Fruit fly (Drosophila melanogaster) whole organism, embryonic: ENCODE results near the gene asun.
A peak's percentile ranks its signal among the peaks of the same experiment; 100 is the strongest.

Experiments
- Bdp1 ChIP-seq: fragments of 200-800 bp; sonication (Bioruptor generic); optimal IDR thresholded peaks from 3 replicates; lab custom pipeline; 2016; ENCODE audit warnings: missing biosample characterization, missing genetic modification characterization
- Bteb2 ChIP-seq: fragments of 200-800 bp; sonication (Bioruptor generic); optimal IDR thresholded peaks from 2 replicates; lab custom pipeline; 2016; ENCODE audit warnings: missing biosample characterization, missing genetic modification characterization
- CG10543 ChIP-seq: fragments of 200-800 bp; sonication (Bioruptor generic); optimal IDR thresholded peaks from 3 replicates; lab custom pipeline; 2017; ENCODE audit warnings: missing biosample characterization, mild to moderate bottlenecking, missing genetic modification characterization, moderate library complexity
- CG10654 ChIP-seq: fragments of 200-800 bp; sonication (Bioruptor generic); optimal IDR thresholded peaks from 2 replicates; lab custom pipeline; 2016; ENCODE audit warnings: missing biosample characterization, missing genetic modification characterization
- CG12659 ChIP-seq: fragments of 200-800 bp; sonication (Bioruptor generic); optimal IDR thresholded peaks from 3 replicates; lab custom pipeline; 2017; ENCODE audit warnings: mild to moderate bottlenecking, missing biosample characterization, missing genetic modification reagents, missing genetic modification characterization
- CG13624 ChIP-seq: fragments of 200-800 bp; sonication (Bioruptor generic); optimal IDR thresholded peaks from 2 replicates; lab custom pipeline; 2016; ENCODE audit warnings: missing biosample characterization, missing genetic modification characterization
- CG13775 ChIP-seq: fragments of 200-800 bp; sonication (Bioruptor generic); optimal IDR thresholded peaks from 3 replicates; lab custom pipeline; 2017; ENCODE audit warnings: missing biosample characterization, mild to moderate bottlenecking, missing genetic modification characterization
- CG15073 ChIP-seq: fragments of 200-800 bp; sonication (Bioruptor generic); optimal IDR thresholded peaks from 2 replicates; lab custom pipeline; 2016; ENCODE audit warnings: missing biosample characterization, missing genetic modification characterization
- CG16815 ChIP-seq: fragments of 200-800 bp; sonication (Bioruptor generic); optimal IDR thresholded peaks from 3 replicates; lab custom pipeline; 2017; ENCODE audit warnings: missing biosample characterization, mild to moderate bottlenecking, missing genetic modification characterization
- CG18764 ChIP-seq: fragments of 200-800 bp; sonication (Bioruptor generic); optimal IDR thresholded peaks from 3 replicates; lab custom pipeline; 2016; ENCODE audit warnings: missing biosample characterization, missing genetic modification characterization
- CG2116 ChIP-seq: fragments of 200-800 bp; sonication (Bioruptor generic); optimal IDR thresholded peaks from 3 replicates; lab custom pipeline; 2018; ENCODE audit warnings: missing biosample characterization, mild to moderate bottlenecking, missing genetic modification characterization
- CG2712 ChIP-seq: fragments of 200-800 bp; optimal IDR thresholded peaks from 3 replicates; lab custom pipeline; 2019; ENCODE audit warnings: missing biosample characterization, mild to moderate bottlenecking, missing genetic modification characterization, moderate library complexity
- CG32532 ChIP-seq: fragments of 200-800 bp; sonication (Bioruptor generic); IDR thresholded peaks from 2 replicates; pipeline ENCODE4 v1.3.6; 2022; ENCODE audit warnings: missing biosample characterization, missing genetic modification characterization
- CG6254 ChIP-seq: fragments of 200-800 bp; sonication (Bioruptor generic); optimal IDR thresholded peaks from 3 replicates; lab custom pipeline; 2017; ENCODE audit warnings: mild to moderate bottlenecking, missing biosample characterization, missing genetic modification reagents, missing genetic modification characterization
- CG6854 ChIP-seq: fragments of 200-800 bp; sonication (Bioruptor generic); optimal IDR thresholded peaks from 3 replicates; lab custom pipeline; 2017; ENCODE audit warnings: missing biosample characterization, mild to moderate bottlenecking, missing genetic modification characterization
- CG7963 ChIP-seq: fragments of 200-800 bp; sonication (Bioruptor generic); IDR thresholded peaks from 3 replicates; pipeline ENCODE4 v1.3.6; 2022; ENCODE audit warnings: missing biosample characterization, missing genetic modification characterization; ENCODE audit not compliant: partially characterized antibody
- CG7987 ChIP-seq: fragments of 200-800 bp; sonication (Bioruptor generic); optimal IDR thresholded peaks from 2 replicates; lab custom pipeline; 2018; ENCODE audit warnings: missing biosample characterization, mild to moderate bottlenecking, missing genetic modification characterization, moderate library complexity
- CG8478 ChIP-seq: fragments of >200 bp; optimal IDR thresholded peaks from 2 replicates; lab custom pipeline; 2018
- CHES-1-like ChIP-seq: fragments of 200-800 bp; sonication (Bioruptor generic); optimal IDR thresholded peaks from 2 replicates; lab custom pipeline; 2016; ENCODE audit warnings: missing biosample characterization, missing genetic modification characterization
- Chrac-16 ChIP-seq: fragments of 200-800 bp; sonication (Bioruptor generic); optimal IDR thresholded peaks from 3 replicates; lab custom pipeline; 2016; ENCODE audit warnings: missing biosample characterization, missing genetic modification characterization
- D19A ChIP-seq: fragments of 200-800 bp; optimal IDR thresholded peaks from 3 replicates; lab custom pipeline; 2019; ENCODE audit warnings: missing biosample characterization, mild to moderate bottlenecking, missing genetic modification characterization, moderate library complexity
- Dbx ChIP-seq: fragments of 200-800 bp; sonication (Bioruptor generic); IDR thresholded peaks from 3 replicates; pipeline ENCODE4 v1.3.6; 2022; ENCODE audit warnings: missing biosample characterization, missing genetic modification characterization
- Dll ChIP-seq: fragments of 200-800 bp; sonication (Bioruptor generic); IDR thresholded peaks from 4 replicates; pipeline ENCODE4 v1.3.6; 2022; ENCODE audit warnings: missing biosample characterization, missing genetic modification characterization; ENCODE audit not compliant: partially characterized antibody
- Dp ChIP-seq: fragments of 200-800 bp; sonication (Bioruptor generic); optimal IDR thresholded peaks from 2 replicates; lab custom pipeline; 2018; ENCODE audit warnings: missing biosample characterization, mild to moderate bottlenecking, missing genetic modification characterization, moderate library complexity
- E2f1 ChIP-seq: fragments of 200-800 bp; sonication (Bioruptor generic); IDR thresholded peaks from 2 replicates; pipeline ENCODE4 v1.3.6; 2022; ENCODE audit warnings: missing biosample characterization, missing genetic modification characterization
- Hand ChIP-seq: fragments of 200-800 bp; sonication (Bioruptor generic); optimal IDR thresholded peaks from 2 replicates; lab custom pipeline; 2017; ENCODE audit warnings: mild to moderate bottlenecking, missing biosample characterization, missing genetic modification reagents, missing genetic modification characterization
- Max ChIP-seq: fragments of 200-800 bp; sonication (Bioruptor generic); optimal IDR thresholded peaks from 2 replicates; lab custom pipeline; 2016; ENCODE audit warnings: missing biosample characterization, mild to moderate bottlenecking, missing genetic modification characterization
- NC2β ChIP-seq: fragments of 200-800 bp; sonication (Bioruptor generic); optimal IDR thresholded peaks from 2 replicates; lab custom pipeline; 2016; ENCODE audit warnings: missing biosample characterization, missing genetic modification characterization
- NK7.1 ChIP-seq: fragments of 200-800 bp; sonication (Bioruptor generic); optimal IDR thresholded peaks from 3 replicates; lab custom pipeline; 2016; ENCODE audit warnings: missing biosample characterization, missing genetic modification characterization
- Oaz ChIP-seq: fragments of 200-800 bp; sonication (Bioruptor generic); IDR thresholded peaks from 2 replicates; pipeline ENCODE4 v1.3.6; 2022; ENCODE audit warnings: missing biosample characterization, missing genetic modification characterization
- Poxn ChIP-seq: fragments of 200-800 bp; sonication (Bioruptor generic); IDR thresholded peaks from 2 replicates; pipeline ENCODE4 v1.3.6; 2022; ENCODE audit warnings: missing biosample characterization, missing genetic modification characterization
- Sox102F ChIP-seq: fragments of 200-800 bp; sonication (Bioruptor generic); optimal IDR thresholded peaks from 2 replicates; lab custom pipeline; 2018; ENCODE audit warnings: missing biosample characterization, mild to moderate bottlenecking, missing genetic modification characterization, moderate library complexity
- Xbp1 ChIP-seq: fragments of 200-800 bp; sonication (Bioruptor generic); optimal IDR thresholded peaks from 3 replicates; lab custom pipeline; 2016; ENCODE audit warnings: missing biosample characterization, mild to moderate bottlenecking, missing genetic modification characterization
- danr ChIP-seq: fragments of 200-800 bp; sonication (Bioruptor generic); IDR thresholded peaks from 2 replicates; pipeline ENCODE4 v1.3.6; 2022; ENCODE audit warnings: missing biosample characterization, missing genetic modification characterization
- dmrt99B ChIP-seq: fragments of 200-800 bp; sonication (Bioruptor generic); optimal IDR thresholded peaks from 2 replicates; lab custom pipeline; 2018; ENCODE audit warnings: missing biosample characterization, mild to moderate bottlenecking, missing genetic modification characterization, moderate library complexity
- dpn ChIP-seq, 2 experiments: fragments of 200-800 bp; sonication (Bioruptor generic); optimal IDR thresholded peaks; 3 replicates each; lab custom pipeline; 2016; ENCODE audit warnings: missing biosample characterization in 2 of 2, missing genetic modification characterization in 2 of 2
- dysf ChIP-seq: fragments of 200-800 bp; sonication (Bioruptor generic); IDR thresholded peaks from 3 replicates; pipeline ENCODE4 v1.3.6; 2022; ENCODE audit warnings: missing biosample characterization, missing genetic modification characterization
- gcm ChIP-seq: fragments of 200-800 bp; sonication (Bioruptor generic); optimal IDR thresholded peaks from 2 replicates; lab custom pipeline; 2019; ENCODE audit warnings: missing biosample characterization, mild to moderate bottlenecking, missing genetic modification characterization, moderate library complexity
- gfzf ChIP-seq: fragments of 200-800 bp; sonication (Bioruptor generic); optimal IDR thresholded peaks from 2 replicates; lab custom pipeline; 2016; ENCODE audit warnings: missing biosample characterization, mild to moderate bottlenecking, missing genetic modification characterization, moderate library complexity
- h ChIP-seq: fragments of >200 bp; optimal IDR thresholded peaks from 2 replicates; lab custom pipeline; 2017
- knrl ChIP-seq: fragments of 200-800 bp; sonication (Bioruptor generic); IDR thresholded peaks from 3 replicates; pipeline ENCODE4 v1.3.6; 2022; ENCODE audit warnings: missing biosample characterization, missing genetic modification characterization; ENCODE audit not compliant: partially characterized antibody
- lab ChIP-seq: fragments of 200-800 bp; sonication (Bioruptor generic); optimal IDR thresholded peaks from 3 replicates; lab custom pipeline; 2017; ENCODE audit warnings: missing biosample characterization, missing genetic modification characterization, mild to moderate bottlenecking, moderate library complexity, missing genetic modification reagents
- lmd ChIP-seq: fragments of 200-800 bp; sonication (Bioruptor generic); IDR thresholded peaks from 2 replicates; pipeline ENCODE4 v1.3.6; 2022; ENCODE audit warnings: missing biosample characterization, missing genetic modification characterization
- nerfin-2 ChIP-seq: fragments of 200-800 bp; sonication (Bioruptor generic); IDR thresholded peaks from 2 replicates; pipeline ENCODE4 v1.3.6; 2022; ENCODE audit warnings: missing biosample characterization, missing genetic modification characterization; ENCODE audit not compliant: partially characterized antibody
- scrt ChIP-seq: fragments of 200-800 bp; sonication (Bioruptor generic); optimal IDR thresholded peaks from 2 replicates; lab custom pipeline; 2018; ENCODE audit warnings: missing biosample characterization, mild to moderate bottlenecking, missing genetic modification characterization, moderate library complexity
- slou ChIP-seq: fragments of 200-800 bp; sonication (Bioruptor generic); optimal IDR thresholded peaks from 3 replicates; lab custom pipeline; 2016; ENCODE audit warnings: missing biosample characterization, missing genetic modification characterization
- slp2 ChIP-seq: fragments of 200-800 bp; sonication (Bioruptor generic); optimal IDR thresholded peaks from 2 replicates; lab custom pipeline; 2016; ENCODE audit warnings: missing biosample characterization, missing genetic modification characterization
- so ChIP-seq: fragments of 200-800 bp; sonication (Bioruptor generic); IDR thresholded peaks from 3 replicates; pipeline ENCODE4 v1.3.6; 2022; ENCODE audit warnings: missing biosample characterization, missing genetic modification characterization
- ssp ChIP-seq: fragments of 200-800 bp; sonication (Bioruptor generic); IDR thresholded peaks from 2 replicates; pipeline ENCODE4 v1.3.6; 2022; ENCODE audit warnings: missing biosample characterization, missing genetic modification characterization
- tup ChIP-seq: fragments of 200-800 bp; sonication (Bioruptor generic); optimal IDR thresholded peaks from 2 replicates; lab custom pipeline; 2016; ENCODE audit warnings: missing biosample characterization, mild to moderate bottlenecking, missing genetic modification characterization, moderate library complexity

Gene asun

DNA sequence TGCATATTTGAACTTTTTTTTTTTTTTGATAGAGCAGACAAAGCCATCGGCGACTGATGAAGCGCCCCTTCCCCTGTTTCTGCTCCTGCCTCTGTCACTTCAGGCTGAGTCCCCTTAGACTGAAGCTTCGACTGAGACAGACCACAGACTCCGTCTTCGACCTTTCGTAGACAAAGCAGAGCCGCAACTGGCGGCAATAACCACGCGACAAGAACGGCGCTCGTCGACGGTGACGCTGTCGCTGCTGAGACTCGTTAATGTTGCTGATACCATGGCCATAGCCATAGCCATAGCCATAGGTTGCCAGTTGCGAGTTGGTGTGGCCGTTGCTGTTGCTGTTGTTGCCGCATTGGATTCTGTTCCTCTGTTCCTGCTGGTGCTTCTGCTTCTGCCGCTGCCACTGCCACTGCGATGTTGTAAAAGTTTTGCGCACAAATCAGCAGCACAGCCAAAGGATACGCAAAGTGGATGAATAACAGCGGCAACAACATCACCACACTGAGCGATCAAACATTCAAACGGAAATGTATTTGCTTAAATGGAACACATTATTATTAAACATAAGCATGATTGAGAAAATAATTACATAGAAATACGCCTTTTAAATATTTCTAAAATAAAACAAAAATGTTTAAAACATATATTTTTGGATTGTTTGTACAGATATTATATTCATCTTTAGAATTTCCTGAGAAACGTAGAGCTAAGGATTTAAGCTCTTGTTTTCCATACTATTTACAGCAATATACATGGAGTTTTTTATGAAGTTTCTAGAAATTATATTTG is 40.6 kb upstream of the asun start (continued):
- TF ChIP-seq CG7963 (GFP tag; lab: Robert Waterston, UW): no peak
- no peak for TF ChIP-seq CG6254 (GFP tag; lab: Kevin White, UChicago)
- TF ChIP-seq CG15073 (GFP tag; lab: Kevin White, UChicago): no peak
- TF ChIP-seq h (lab: Kevin White, UChicago): no peak
- TF ChIP-seq CG2712 (tag; lab: Kevin White, UChicago): peak; percentile 22
- peak; percentile 43 for TF ChIP-seq lab (GFP tag; lab: Kevin White, UChicago)
- TF ChIP-seq Xbp1 (GFP tag; lab: Kevin White, UChicago): peak; percentile 9
- peak; percentile 39; the same call in 1 of the 3 replicates for TF ChIP-seq Dbx (GFP tag; lab: Robert Waterston, UW)
- no peak for TF ChIP-seq dpn (GFP tag; optimal IDR thresholded peaks at IDR 0.05; lab: Kevin White, UChicago)
- TF ChIP-seq gfzf (GFP tag; lab: Kevin White, UChicago): no peak
- TF ChIP-seq CG13624 (GFP tag; lab: Kevin White, UChicago): no peak
- TF ChIP-seq slou (GFP tag; lab: Kevin White, UChicago): no peak
- TF ChIP-seq CG13775 (GFP tag; lab: Kevin White, UChicago): peak; percentile 20
- no peak for TF ChIP-seq slp2 (GFP tag; lab: Kevin White, UChicago)
- TF ChIP-seq CG32532 (GFP tag; lab: Robert Waterston, UW): no peak
- peak; percentile 72 for TF ChIP-seq CG10543 (GFP tag; lab: Kevin White, UChicago)
- TF ChIP-seq CG10654 (GFP tag; lab: Kevin White, UChicago): no peak
- TF ChIP-seq CHES-1-like (GFP tag; lab: Kevin White, UChicago): no peak
- no peak for TF ChIP-seq Bteb2 (GFP tag; lab: Kevin White, UChicago)
- no peak for TF ChIP-seq E2f1
- TF ChIP-seq knrl: no peak
- no peak for TF ChIP-seq CG18764 (GFP tag; lab: Kevin White, UChicago)
- TF ChIP-seq Bdp1: no peak
- TF ChIP-seq Hand (GFP tag; lab: Kevin White, UChicago): no peak
- TF ChIP-seq Max: no peak
- TF ChIP-seq danr (GFP tag; lab: Robert Waterston, UW): no peak
- TF ChIP-seq Dp: no peak
- TF ChIP-seq nerfin-2 (GFP tag; lab: Robert Waterston, UW): 0 out of 2 replicates have a peak, but pooled peaks have one; percentile 14
- no peak for TF ChIP-seq scrt (GFP tag; lab: Kevin White, UChicago)
- TF ChIP-seq Dll (GFP tag; lab: Robert Waterston, UW): no peak
- peak; percentile 72 for TF ChIP-seq dmrt99B (tag; lab: Kevin White, UChicago)
- no peak for TF ChIP-seq NC2β (GFP tag; lab: Kevin White, UChicago)
- no peak for TF ChIP-seq Oaz (GFP tag; lab: Robert Waterston, UW)
- TF ChIP-seq CG16815 (GFP tag; lab: Kevin White, UChicago): peak; percentile 1
- no peak for TF ChIP-seq gcm (GFP tag; lab: Kevin White, UChicago)
- TF ChIP-seq Sox102F (GFP tag; lab: Kevin White, UChicago): peak; percentile 57
- no peak for TF ChIP-seq so (GFP tag; lab: Robert Waterston, UW)
- no peak for TF ChIP-seq CG2116 (GFP tag; lab: Kevin White, UChicago)
- no peak for TF ChIP-seq CG8478 (lab: Kevin White, UChicago)
- no peak for TF ChIP-seq ssp (GFP tag; lab: Robert Waterston, UW)
- TF ChIP-seq lmd (GFP tag; lab: Robert Waterston, UW): no peak
- TF ChIP-seq D19A (tag; lab: Kevin White, UChicago): peak; percentile 33
- TF ChIP-seq NK7.1 (GFP tag; lab: Kevin White, UChicago): no peak
- peak; percentile 43 for TF ChIP-seq CG7987
- TF ChIP-seq dysf (GFP tag; lab: Robert Waterston, UW): no peak
- TF ChIP-seq Chrac-16 (GFP tag; lab: Kevin White, UChicago): no peak
- no peak for TF ChIP-seq Poxn (GFP tag; lab: Robert Waterston, UW)
- no peak for TF ChIP-seq CG6854 (GFP tag; lab: Kevin White, UChicago)
- peak; percentile 12 for TF ChIP-seq CG12659 (GFP tag; lab: Kevin White, UChicago)
- TF ChIP-seq tup (GFP tag; lab: Kevin White, UChicago): no peak
